Worm (Caenorhabditis elegans): Measurements from ENCODE around the gene mpst-4.
A peak's percentile ranks its signal among the peaks of the same experiment; 100 is the strongest.

mpst-4 gene

ce11 chrII:4888527-4889487 lies 25.6 kb upstream of the mpst-4 start, which contains the start of gene pgm-1:
Gene pgm-1, plus strand, starts transcription at chrII:4889437.
- TF ChIP-seq ces-1 (GFP tag; optimal IDR thresholded peaks at IDR 0.05): no peak
- TF ChIP-seq bed-3 (GFP tag; optimal IDR thresholded peaks at IDR 0.05): no peak
- peak; percentile 57 for TF ChIP-seq hlh-1 (tag; optimal IDR thresholded peaks at IDR 0.05)
- no peak for TF ChIP-seq nhr-2 (tag; optimal IDR thresholded peaks at IDR 0.05)
- no peak for TF ChIP-seq nhr-12 (tag; optimal IDR thresholded peaks at IDR 0.05)
- no peak for TF ChIP-seq sem-2 (GFP tag; optimal IDR thresholded peaks at IDR 0.05)
- no peak for TF ChIP-seq tbx-8 (GFP tag; optimal IDR thresholded peaks at IDR 0.05)
- TF ChIP-seq mls-2 (tag; optimal IDR thresholded peaks at IDR 0.05): no peak
- no peak for TF ChIP-seq elt-3 (tag; optimal IDR thresholded peaks at IDR 0.05)
- no peak for TF ChIP-seq lin-13 (tag; optimal IDR thresholded peaks at IDR 0.05)
- TF ChIP-seq lin-32 (GFP tag; optimal IDR thresholded peaks at IDR 0.05): no peak
- no peak for TF ChIP-seq elt-1 (tag; optimal IDR thresholded peaks at IDR 0.05; ENCODE audit: borderline replicate concordance, insufficient read depth)
- TF ChIP-seq snpc-4 (tag; optimal IDR thresholded peaks at IDR 0.05): no peak
- TF ChIP-seq unc-120 (tag; optimal IDR thresholded peaks at IDR 0.05; ENCODE audit: poor library complexity, severe bottlenecking): peak; percentile 34
- TF ChIP-seq unc-62 (GFP tag; optimal IDR thresholded peaks at IDR 0.05): no peak
- TF ChIP-seq ceh-43 (GFP tag; optimal IDR thresholded peaks at IDR 0.05): no peak

ce11 chrII:4885976-4886375 lies 22.7 kb upstream of the mpst-4 start, which contains the start of gene R05F9.7:
Gene R05F9.7, plus strand, starts transcription at chrII:4886276.
- no peak for TF ChIP-seq mep-1 (tag; optimal IDR thresholded peaks at IDR 0.05)
- no peak for TF ChIP-seq mls-2 (tag; optimal IDR thresholded peaks at IDR 0.05)
- TF ChIP-seq blmp-1 (tag; optimal IDR thresholded peaks at IDR 0.05): no peak
- TF ChIP-seq ceh-39 (tag; optimal IDR thresholded peaks at IDR 0.05): no peak
- TF ChIP-seq bed-3 (GFP tag; optimal IDR thresholded peaks at IDR 0.05): no peak

- TF ChIP-seq nhr-2 (tag; optimal IDR thresholded peaks at IDR 0.05) (no peak), elt-1 (tag; optimal IDR thresholded peaks at IDR 0.05; ENCODE audit: borderline replicate concordance, insufficient read depth) (no peak), elt-3 (tag; optimal IDR thresholded peaks at IDR 0.05) (no peak), ceh-43 (GFP tag; optimal IDR thresholded peaks at IDR 0.05) (no peak), unc-62 (GFP tag; optimal IDR thresholded peaks at IDR 0.05) (no peak), unc-39 (tag; optimal IDR thresholded peaks at IDR 0.05) (no peak), pha-4 (tag; optimal IDR thresholded peaks at IDR 0.05) (no peak), blmp-1 (tag; optimal IDR thresholded peaks at IDR 0.05) (no peak), ceh-39 (tag; optimal IDR thresholded peaks at IDR 0.05) (no peak), ham-2 (GFP tag; optimal IDR thresholded peaks at IDR 0.05) (no peak), snpc-4 (tag; optimal IDR thresholded peaks at IDR 0.05) (no peak), lin-13 (tag; optimal IDR thresholded peaks at IDR 0.05) (no peak), sem-2 (GFP tag; optimal IDR thresholded peaks at IDR 0.05) (no peak), tbx-8 (GFP tag; optimal IDR thresholded peaks at IDR 0.05) (no peak), mls-2 (tag; optimal IDR thresholded peaks at IDR 0.05) (no peak), nhr-12 (tag; optimal IDR thresholded peaks at IDR 0.05) (no peak), drap-1 (GFP tag; optimal IDR thresholded peaks at IDR 0.05) (no peak), lin-32 (GFP tag; optimal IDR thresholded peaks at IDR 0.05) (no peak)
Measured at ce11 chrII:4884403-4884802, 21.1 kb upstream of the mpst-4 start.

ce11 chrII:4883412-4883811 lies 20.2 kb upstream of the mpst-4 start, which contains the start of gene gst-8:
Gene gst-8, plus strand, starts transcription at chrII:4883712.
- TF ChIP-seq lin-13 (tag; optimal IDR thresholded peaks at IDR 0.05) (no peak), mab-5 (tag; optimal IDR thresholded peaks at IDR 0.05) (no peak), ztf-11 (tag; optimal IDR thresholded peaks at IDR 0.05) (no peak), nhr-2 (tag; optimal IDR thresholded peaks at IDR 0.05) (no peak), M03D4.4 (tag; optimal IDR thresholded peaks at IDR 0.05) (no peak), tbx-8 (GFP tag; optimal IDR thresholded peaks at IDR 0.05) (no peak), pha-4 (tag; optimal IDR thresholded peaks at IDR 0.05) (no peak), snpc-4 (tag; optimal IDR thresholded peaks at IDR 0.05) (no peak), unc-120 (tag; optimal IDR thresholded peaks at IDR 0.05; ENCODE audit: poor library complexity, severe bottlenecking) (no peak), bed-3 (GFP tag; optimal IDR thresholded peaks at IDR 0.05) (no peak), unc-62 (GFP tag; optimal IDR thresholded peaks at IDR 0.05) (no peak), mep-1 (tag; optimal IDR thresholded peaks at IDR 0.05) (no peak), blmp-1 (tag; optimal IDR thresholded peaks at IDR 0.05) (no peak), elt-3 (tag; optimal IDR thresholded peaks at IDR 0.05) (no peak), nhr-237 (tag; optimal IDR thresholded peaks at IDR 0.05) (no peak), zip-8 (tag; optimal IDR thresholded peaks at IDR 0.05) (no peak), ham-2 (GFP tag; optimal IDR thresholded peaks at IDR 0.05) (no peak)

ce11 chrII:4882498-4882897 lies 19.2 kb upstream of the mpst-4 start:
- TF ChIP-seq bed-3 (GFP tag; optimal IDR thresholded peaks at IDR 0.05): no peak
- no peak for TF ChIP-seq ceh-39 (tag; optimal IDR thresholded peaks at IDR 0.05)
- no peak for TF ChIP-seq elt-3 (tag; optimal IDR thresholded peaks at IDR 0.05)
- no peak for TF ChIP-seq unc-39 (tag; optimal IDR thresholded peaks at IDR 0.05)
- no peak for TF ChIP-seq ces-1 (GFP tag; optimal IDR thresholded peaks at IDR 0.05)
- TF ChIP-seq nhr-76 (tag; optimal IDR thresholded peaks at IDR 0.05): no peak
- TF ChIP-seq pha-4 (tag; optimal IDR thresholded peaks at IDR 0.05): no peak
- no peak for TF ChIP-seq unc-120 (tag; optimal IDR thresholded peaks at IDR 0.05; ENCODE audit: poor library complexity, severe bottlenecking)
- no peak for TF ChIP-seq elt-1 (tag; optimal IDR thresholded peaks at IDR 0.05; ENCODE audit: borderline replicate concordance, insufficient read depth)
- TF ChIP-seq mls-2 (tag; optimal IDR thresholded peaks at IDR 0.05): no peak
- no peak for TF ChIP-seq cnd-1 (tag; optimal IDR thresholded peaks at IDR 0.05)
- no peak for TF ChIP-seq unc-62 (GFP tag; optimal IDR thresholded peaks at IDR 0.05)
- TF ChIP-seq blmp-1 (tag; optimal IDR thresholded peaks at IDR 0.05): no peak
- no peak for TF ChIP-seq nhr-2 (tag; optimal IDR thresholded peaks at IDR 0.05)
- no peak for TF ChIP-seq ceh-83 (GFP tag; optimal IDR thresholded peaks at IDR 0.05)
- no peak for TF ChIP-seq nhr-237 (tag; optimal IDR thresholded peaks at IDR 0.05)

Measured in whole organism, mixed stage, embryonic.